Fruit fly (Drosophila melanogaster): ENCODE results near the gene Sfp36F.

Gene Sfp36F

DNA sequence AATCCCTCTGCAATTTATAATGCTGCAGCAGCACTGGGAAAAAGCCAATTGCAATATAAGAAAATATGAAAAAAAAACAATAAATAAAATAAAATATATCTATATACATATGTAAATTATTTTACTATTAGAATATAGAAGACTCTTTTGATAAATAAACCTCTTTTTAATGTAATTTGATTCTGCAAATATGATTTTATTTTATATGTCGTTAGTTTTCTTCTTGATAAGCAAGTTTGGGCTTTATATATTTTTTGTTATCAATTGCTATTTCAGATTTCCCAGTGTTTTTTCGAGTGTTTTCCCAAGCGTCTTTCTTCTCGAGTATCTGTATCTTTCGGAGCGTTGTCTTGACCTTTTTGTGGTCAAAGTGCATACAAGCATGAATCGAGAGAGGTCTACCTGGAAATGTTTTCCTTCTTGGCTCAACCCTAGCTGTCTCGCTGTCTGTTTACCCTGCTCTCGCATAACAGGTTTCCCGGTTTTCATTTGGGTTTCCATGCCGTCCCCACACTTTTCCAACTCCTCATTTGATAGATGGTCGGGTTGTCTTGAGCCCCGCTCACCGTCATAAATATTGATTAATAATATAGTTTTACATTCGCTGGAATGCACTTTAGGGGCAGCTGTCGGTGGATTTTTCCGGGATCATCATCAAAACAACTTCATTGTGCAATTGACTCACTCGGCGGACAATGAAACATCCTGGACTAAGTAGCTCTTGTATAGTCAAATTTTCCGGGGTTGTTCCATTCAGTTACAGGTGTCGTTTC, 12.9 kb downstream of the Sfp36F start (continued):
- TF ChIP-seq gcm2 (GFP tag; optimal IDR thresholded peaks at IDR 0.05) (no peak), CG34224 (GFP tag; IDR thresholded peaks at IDR 0.05; ENCODE audit: partially characterized antibody) (no peak), CG4404 (GFP tag; IDR thresholded peaks at IDR 0.05) (peak; percentile 87), jing (GFP tag; optimal IDR thresholded peaks at IDR 0.05) (no peak), Dfd (GFP tag; optimal IDR thresholded peaks at IDR 0.05) (no peak), CG30403 (GFP tag; optimal IDR thresholded peaks at IDR 0.05) (peak; percentile 48), eyg (GFP tag; optimal IDR thresholded peaks at IDR 0.05) (no peak), trh (GFP tag; optimal IDR thresholded peaks at IDR 0.05) (no peak), slbo (GFP tag; IDR thresholded peaks at IDR 0.05) (no peak), cas (GFP tag; IDR thresholded peaks at IDR 0.05) (no peak), CG11723 (GFP tag; optimal IDR thresholded peaks at IDR 0.05) (no peak), Gsc (GFP tag; IDR thresholded peaks at IDR 0.05) (no peak), sd (tag; optimal IDR thresholded peaks at IDR 0.05) (peak; percentile 50), disco-r (GFP tag; optimal IDR thresholded peaks at IDR 0.05) (no peak), cato (GFP tag; optimal IDR thresholded peaks at IDR 0.05; ENCODE audit: borderline replicate concordance) (no peak), MBD-R2 (GFP tag; IDR thresholded peaks at IDR 0.05) (no peak), Hr51 (GFP tag; optimal IDR thresholded peaks at IDR 0.05) (peak in 1 of 2 experiments; percentile 53), Bdp1 (GFP tag; optimal IDR thresholded peaks at IDR 0.05) (no peak), CG9817 (tag; optimal IDR thresholded peaks at IDR 0.05) (no peak), tll (GFP tag; optimal IDR thresholded peaks at IDR 0.05) (no peak), Ravus (GFP tag; IDR thresholded peaks at IDR 0.05) (no peak), klu (GFP tag; IDR thresholded peaks at IDR 0.05) (no peak), CG18619 (GFP tag; optimal IDR thresholded peaks at IDR 0.05) (no peak), h (optimal IDR thresholded peaks at IDR 0.05) (no peak), CG31224 (GFP tag; IDR thresholded peaks at IDR 0.05) (no peak), sens-2 (GFP tag; IDR thresholded peaks at IDR 0.05) (no peak), Fer1 (GFP tag; optimal IDR thresholded peaks at IDR 0.05) (no peak)

dm6 chr2L:18307823-18308222, 15.5 kb downstream of the Sfp36F start:
- TF ChIP-seq CG10979 (tag; optimal IDR thresholded peaks at IDR 0.05) (peak; percentile 35), CG18262 (tag; optimal IDR thresholded peaks at IDR 0.05) (peak; percentile 18), CG2712 (tag; optimal IDR thresholded peaks at IDR 0.05) (peak; percentile 25), CG15601 (tag; optimal IDR thresholded peaks at IDR 0.05) (peak; percentile 2), CG18599 (GFP tag; optimal IDR thresholded peaks at IDR 0.05) (peak; percentile 24), Xrp1 (GFP tag; IDR thresholded peaks at IDR 0.05) (peak; percentile 19; the same call in 1 of the 2 replicates), Oli (tag; optimal IDR thresholded peaks at IDR 0.05) (peak; percentile 11), CG2678 (tag; optimal IDR thresholded peaks at IDR 0.05) (peak; percentile 15), Blimp-1 (GFP tag; optimal IDR thresholded peaks at IDR 0.05) (peak; percentile 23), CG7839 (tag; optimal IDR thresholded peaks at IDR 0.05) (peak; percentile 20), CG10431 (GFP tag; optimal IDR thresholded peaks at IDR 0.05) (no peak), Hr51 (GFP tag; optimal IDR thresholded peaks at IDR 0.05) (peak in 1 of 2 experiments; percentile 26), gem (tag; optimal IDR thresholded peaks at IDR 0.05) (peak; percentile 43), Ets65A (GFP tag) (peak; percentile 32), crol (GFP tag; IDR thresholded peaks at IDR 0.05) (no peak), CG12391 (tag; optimal IDR thresholded peaks at IDR 0.05) (peak; percentile 1), bsh (GFP tag; optimal IDR thresholded peaks at IDR 0.05) (peak in 1 of 2 experiments; percentile 52), Sox102F (GFP tag; optimal IDR thresholded peaks at IDR 0.05) (peak; percentile 26), Opbp (GFP tag; IDR thresholded peaks at IDR 0.05; ENCODE audit: partially characterized antibody) (no peak), az2 (GFP tag; optimal IDR thresholded peaks at IDR 0.05) (peak; percentile 13), dmrt99B (tag; optimal IDR thresholded peaks at IDR 0.05) (peak; percentile 16), lola (GFP tag; optimal IDR thresholded peaks at IDR 0.05) (peak in 1 of 3 experiments; percentile 0), CG4707 (GFP tag; optimal IDR thresholded peaks at IDR 0.05) (no peak)
